Worm (Caenorhabditis elegans): ENCODE measurements around the gene srw-73.

srw-73 gene

DNA sequence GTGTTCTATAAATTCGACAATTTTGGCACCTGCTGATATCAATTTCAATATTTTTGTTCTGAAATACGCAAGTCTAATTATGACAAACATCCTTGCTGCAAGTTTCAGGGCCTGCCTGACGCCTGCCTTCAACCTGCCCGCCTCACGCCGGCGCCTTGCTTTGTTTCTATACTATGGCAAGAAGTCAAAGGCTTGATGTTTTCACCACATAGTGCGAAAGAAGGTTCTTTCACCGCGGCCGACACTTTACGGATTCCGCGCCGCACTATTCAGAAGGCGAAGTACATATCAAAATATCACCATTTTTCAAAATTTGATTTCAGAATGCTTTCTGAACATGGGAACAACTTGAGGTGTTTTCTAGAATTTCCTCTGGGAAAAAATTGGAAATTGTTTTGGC lies 1.2 kb upstream of the srw-73 start:
- TF ChIP-seq ceh-16 (tag; optimal IDR thresholded peaks at IDR 0.05): no peak
- no peak for TF ChIP-seq aly-2 (tag; optimal IDR thresholded peaks at IDR 0.05)
- no peak for TF ChIP-seq nhr-25 (tag; optimal IDR thresholded peaks at IDR 0.05)
- no peak for TF ChIP-seq mml-1 (tag; optimal IDR thresholded peaks at IDR 0.05)
- no peak for TF ChIP-seq R02D3.7 (tag; optimal IDR thresholded peaks at IDR 0.05)
- no peak for TF ChIP-seq ztf-4 (tag; optimal IDR thresholded peaks at IDR 0.05)
- no peak for TF ChIP-seq egl-27 (tag; optimal IDR thresholded peaks at IDR 0.05)

DNA sequence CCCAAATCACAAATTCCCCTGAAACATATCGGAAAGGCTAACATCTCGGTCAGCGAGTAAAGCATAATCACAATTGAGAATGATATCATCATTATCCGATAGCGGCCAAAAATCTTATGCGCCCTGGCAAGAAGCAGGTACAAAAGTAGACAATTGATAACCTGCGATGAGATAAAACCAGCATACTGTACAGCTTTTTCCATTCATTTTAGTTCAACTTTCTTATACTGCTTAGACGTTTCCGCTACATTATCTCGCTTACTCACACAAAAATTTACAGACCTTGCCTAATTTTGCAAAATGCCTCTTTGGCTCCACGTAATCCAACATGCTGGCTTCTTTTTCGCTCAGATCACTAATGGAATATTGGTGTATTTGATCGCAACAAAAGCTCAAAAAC lies 5.4 kb downstream of the srw-73 start, which contains the start of gene str-150:
TSS of gene str-150 (plus strand) at position 301 of the 400 bp plus-strand sequence.
- TF ChIP-seq lin-39 (tag; optimal IDR thresholded peaks at IDR 0.05) (no peak), pqm-1 (tag; optimal IDR thresholded peaks at IDR 0.05) (no peak), nhr-11 (tag; optimal IDR thresholded peaks at IDR 0.05) (no peak), ztf-11 (tag; optimal IDR thresholded peaks at IDR 0.05) (no peak), nhr-77 (tag; optimal IDR thresholded peaks at IDR 0.05) (no peak), egl-27 (tag; optimal IDR thresholded peaks at IDR 0.05) (no peak), unc-62 (GFP tag; optimal IDR thresholded peaks at IDR 0.05) (no peak), nhr-12 (tag; optimal IDR thresholded peaks at IDR 0.05) (no peak), ztf-4 (tag; optimal IDR thresholded peaks at IDR 0.05) (no peak), R02D3.7 (tag; optimal IDR thresholded peaks at IDR 0.05) (no peak), nhr-25 (tag; optimal IDR thresholded peaks at IDR 0.05) (no peak), snpc-4 (tag; optimal IDR thresholded peaks at IDR 0.05) (no peak), ceh-82 (tag; optimal IDR thresholded peaks at IDR 0.05) (no peak), aly-2 (tag; optimal IDR thresholded peaks at IDR 0.05) (no peak), ama-1 (optimal IDR thresholded peaks at IDR 0.05) (no peak), pha-4 (tag; optimal IDR thresholded peaks at IDR 0.05) (no peak)

DNA sequence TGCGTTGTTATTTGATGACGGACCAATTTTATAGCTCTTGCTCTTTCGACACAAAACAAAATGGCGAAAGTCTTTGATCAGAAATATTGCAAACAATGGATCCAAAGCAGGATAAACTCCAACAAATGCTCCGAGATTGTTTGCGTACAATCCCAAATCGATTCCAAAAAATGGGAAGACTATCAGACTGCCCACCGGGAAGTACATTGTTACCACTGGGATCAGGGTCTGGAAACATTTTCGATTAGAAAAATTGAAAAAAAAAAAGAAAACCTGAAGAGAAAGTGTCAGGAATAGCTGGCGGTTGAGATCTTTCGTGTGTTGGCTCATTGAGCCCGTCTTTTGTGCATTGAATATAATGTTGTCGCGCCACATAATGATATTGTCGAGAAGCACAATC lies 7.3 kb downstream of the srw-73 start:
- TF ChIP-seq ztf-4 (tag; optimal IDR thresholded peaks at IDR 0.05): no peak
- TF ChIP-seq ceh-9 (tag; optimal IDR thresholded peaks at IDR 0.05): no peak
- TF ChIP-seq egl-5 (tag; optimal IDR thresholded peaks at IDR 0.05): no peak
- TF ChIP-seq lin-15B (tag; optimal IDR thresholded peaks at IDR 0.05): no peak
- no peak for TF ChIP-seq ZK546.5 (tag; optimal IDR thresholded peaks at IDR 0.05)
- TF ChIP-seq elt-2 (tag; optimal IDR thresholded peaks at IDR 0.05): no peak
- no peak for TF ChIP-seq nhr-11 (tag; optimal IDR thresholded peaks at IDR 0.05)
- TF ChIP-seq nhr-67 (tag; optimal IDR thresholded peaks at IDR 0.05): no peak
- no peak for TF ChIP-seq pha-4 (tag; optimal IDR thresholded peaks at IDR 0.05)
- no peak for TF ChIP-seq ztf-11 (tag; optimal IDR thresholded peaks at IDR 0.05)
- no peak for TF ChIP-seq hmg-11 (tag; optimal IDR thresholded peaks at IDR 0.05)
- TF ChIP-seq snpc-4 (tag; optimal IDR thresholded peaks at IDR 0.05): no peak
- TF ChIP-seq R02D3.7 (tag; optimal IDR thresholded peaks at IDR 0.05): no peak
- TF ChIP-seq daf-12 (tag; optimal IDR thresholded peaks at IDR 0.05): no peak

DNA sequence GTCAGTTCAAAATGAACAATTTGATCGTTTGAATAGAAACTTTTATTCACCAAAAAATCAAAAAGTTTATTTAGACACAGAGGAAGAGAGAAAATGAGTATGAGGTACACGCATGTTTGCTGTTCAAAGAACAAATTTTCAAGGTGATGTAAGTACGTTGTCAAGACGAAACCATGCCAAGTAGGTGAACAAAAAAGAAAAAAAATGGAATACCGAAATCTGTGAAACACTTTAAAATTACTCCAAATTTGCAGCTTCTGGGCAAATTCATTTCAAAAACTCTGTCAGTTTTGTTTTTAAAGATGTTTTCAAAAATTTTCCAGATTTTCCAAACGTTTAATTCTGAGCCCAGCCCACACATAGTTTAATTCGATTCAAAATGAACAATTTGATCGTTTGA lies 7.9 kb downstream of the srw-73 start, which contains the start of gene nhr-271:
TSS of gene nhr-271 (minus strand) at position 101 of the 400 bp plus-strand sequence.
- no peak for TF ChIP-seq nhr-67 (tag; optimal IDR thresholded peaks at IDR 0.05)
- TF ChIP-seq lin-15B (tag; optimal IDR thresholded peaks at IDR 0.05): no peak
- no peak for TF ChIP-seq egl-5 (tag; optimal IDR thresholded peaks at IDR 0.05)

DNA sequence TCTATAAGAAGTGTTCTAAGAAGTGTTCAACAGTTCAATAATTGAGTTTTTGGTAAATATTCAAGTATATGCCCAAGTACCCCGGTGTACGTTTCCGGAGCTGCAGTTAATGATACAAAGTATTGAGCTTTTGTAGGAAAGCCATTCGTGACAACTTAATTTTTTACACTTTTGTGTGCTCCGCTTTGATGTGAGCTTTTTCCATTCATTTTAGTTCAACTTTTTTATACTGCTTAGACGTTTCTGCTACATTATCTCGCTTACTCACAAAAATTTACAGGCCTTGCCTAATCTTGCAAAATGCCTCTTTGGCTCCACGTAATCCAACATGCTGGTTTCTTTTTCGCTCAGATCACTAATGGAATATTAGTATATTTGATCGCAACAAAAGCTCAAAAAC lies 12.4 kb downstream of the srw-73 start, which contains the start of gene str-151:
TSS of gene str-151 (plus strand) at position 301 of the 400 bp plus-strand sequence.
- TF ChIP-seq ZK546.5 (tag; optimal IDR thresholded peaks at IDR 0.05): no peak

DNA sequence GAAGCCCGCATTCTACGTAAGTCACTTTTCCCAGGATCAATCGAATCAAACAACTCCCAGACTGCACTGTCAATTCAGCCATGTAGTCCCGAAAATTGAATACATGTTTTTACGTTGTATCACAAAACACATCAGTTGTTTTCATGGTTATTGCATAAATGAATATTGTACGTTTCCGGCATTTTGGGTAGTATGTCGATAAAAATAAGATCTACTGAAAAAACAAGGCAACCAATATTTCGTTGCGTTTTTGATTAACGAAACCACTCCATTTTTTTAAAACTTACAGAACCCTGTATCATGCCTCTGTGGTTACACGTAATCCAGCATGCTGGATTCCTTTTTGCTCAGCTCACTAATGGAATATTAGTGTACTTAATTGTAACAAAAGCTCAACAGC lies 15.2 kb downstream of the srw-73 start, which contains the start of gene str-149:
TSS of gene str-149 (plus strand) at position 301 of the 400 bp plus-strand sequence.
- no peak for TF ChIP-seq R02D3.7 (tag; optimal IDR thresholded peaks at IDR 0.05)
- no peak for TF ChIP-seq daf-12 (tag; optimal IDR thresholded peaks at IDR 0.05)
- no peak for TF ChIP-seq ceh-9 (tag; optimal IDR thresholded peaks at IDR 0.05)
- no peak for TF ChIP-seq eor-1 (tag; optimal IDR thresholded peaks at IDR 0.05)
- TF ChIP-seq egl-27 (tag; optimal IDR thresholded peaks at IDR 0.05): no peak
- TF ChIP-seq hmg-11 (tag; optimal IDR thresholded peaks at IDR 0.05): no peak
- TF ChIP-seq tbx-2 (tag; optimal IDR thresholded peaks at IDR 0.05): no peak
- TF ChIP-seq pqm-1 (tag; optimal IDR thresholded peaks at IDR 0.05): no peak
- no peak for TF ChIP-seq ZK546.5 (tag; optimal IDR thresholded peaks at IDR 0.05)
- TF ChIP-seq ztf-11 (tag; optimal IDR thresholded peaks at IDR 0.05): no peak
- TF ChIP-seq mdl-1 (tag; optimal IDR thresholded peaks at IDR 0.05): no peak
- TF ChIP-seq nhr-11 (tag; optimal IDR thresholded peaks at IDR 0.05): no peak
- TF ChIP-seq jun-1 (tag; optimal IDR thresholded peaks at IDR 0.05): no peak
- no peak for TF ChIP-seq nhr-237 (tag; optimal IDR thresholded peaks at IDR 0.05)
- no peak for TF ChIP-seq elt-3 (tag; optimal IDR thresholded peaks at IDR 0.05)
- no peak for TF ChIP-seq aly-2 (tag; optimal IDR thresholded peaks at IDR 0.05)
- no peak for TF ChIP-seq zag-1 (tag; optimal IDR thresholded peaks at IDR 0.05)
- TF ChIP-seq ceh-28 (tag; optimal IDR thresholded peaks at IDR 0.05): no peak
- TF ChIP-seq mml-1 (tag; optimal IDR thresholded peaks at IDR 0.05): no peak

Data from whole organism, L3 larva.